Fruit fly (Drosophila melanogaster) S2 (cell line): Measurements from ENCODE around the gene CG17752.

ENCODE experiments used
- CG8478 ChIP-seq: fragments of >200 bp; optimal IDR thresholded peaks from 2 replicates; lab custom pipeline; 2018
- CTCF ChIP-seq, 2 experiments: fragments of >200 bp; optimal IDR thresholded peaks; 2 replicates each; lab custom pipeline; 2018

dm6 chr3R:19606954-19607353, 3.1 kb upstream of the CG17752 start, which contains the start of gene CG17751:
- no peak for TF ChIP-seq CG8478 (lab: Kevin White, UChicago)
- no peak for TF ChIP-seq CTCF (optimal IDR thresholded peaks at IDR 0.05; lab: Kevin White, UChicago)
